Fruit fly (Drosophila melanogaster): ENCODE data around the gene CG9040.

CG9040 gene

dm6 chr3L:13957212-13957668, 30.4 kb upstream of the CG9040 start (continued):
- peak; percentile 46 for TF ChIP-seq Fer1 (GFP tag; optimal IDR thresholded peaks at IDR 0.05)
- TF ChIP-seq fd64A (GFP tag; optimal IDR thresholded peaks at IDR 0.05), result no peak
- TF ChIP-seq ind (GFP tag; optimal IDR thresholded peaks at IDR 0.05), result peak; percentile 60
- TF ChIP-seq CG18619 (GFP tag; optimal IDR thresholded peaks at IDR 0.05), result peak; percentile 65
- TF ChIP-seq CG10543 (GFP tag; optimal IDR thresholded peaks at IDR 0.05), result no peak
- peak; percentile 44 for TF ChIP-seq CG4328 (GFP tag; optimal IDR thresholded peaks at IDR 0.05)
- no peak for TF ChIP-seq Sin3A (optimal IDR thresholded peaks at IDR 0.05)
- TF ChIP-seq Poxn (GFP tag; IDR thresholded peaks at IDR 0.05), result no peak
- TF ChIP-seq CG15073 (GFP tag; optimal IDR thresholded peaks at IDR 0.05), result no peak
- no peak for TF ChIP-seq Mrtf (GFP tag; IDR thresholded peaks at IDR 0.05)
- no peak for TF ChIP-seq eyg (GFP tag; optimal IDR thresholded peaks at IDR 0.05)
- TF ChIP-seq sr (GFP tag; IDR thresholded peaks at IDR 0.05), result no peak
- peak; percentile 44 for TF ChIP-seq CG15011 (GFP tag; optimal IDR thresholded peaks at IDR 0.05)
- peak in 1 of 3 experiments; percentile 87 for TF ChIP-seq lola (GFP tag; optimal IDR thresholded peaks at IDR 0.05)
- peak; percentile 57 for TF ChIP-seq oc (tag; optimal IDR thresholded peaks at IDR 0.05)
- peak; percentile 27 for TF ChIP-seq pho (GFP tag; optimal IDR thresholded peaks at IDR 0.05)
- TF ChIP-seq gsb-n (tag; optimal IDR thresholded peaks at IDR 0.05), result peak; percentile 73
- no peak for TF ChIP-seq sug (tag; optimal IDR thresholded peaks at IDR 0.05)
- TF ChIP-seq CG31441 (GFP tag; IDR thresholded peaks at IDR 0.05), result peak; percentile 85
- TF ChIP-seq mld (GFP tag; IDR thresholded peaks at IDR 0.05; ENCODE audit: partially characterized antibody), result no peak
- peak; percentile 52 for TF ChIP-seq Fer3 (tag; optimal IDR thresholded peaks at IDR 0.05)
- peak; percentile 63 for TF ChIP-seq CG6254 (GFP tag; optimal IDR thresholded peaks at IDR 0.05)
- TF ChIP-seq ato (GFP tag; IDR thresholded peaks at IDR 0.05; ENCODE audit: partially characterized antibody), result no peak
- TF ChIP-seq prd (optimal IDR thresholded peaks at IDR 0.05), result no peak
- TF ChIP-seq prd (GFP tag; IDR thresholded peaks at IDR 0.05), result peak; percentile 51; the same call in 1 of the 3 replicates
- TF ChIP-seq NK7.1 (GFP tag; optimal IDR thresholded peaks at IDR 0.05), result no peak
- TF ChIP-seq CG17912 (GFP tag; optimal IDR thresholded peaks at IDR 0.05), result no peak
- TF ChIP-seq TFAM (GFP tag; optimal IDR thresholded peaks at IDR 0.05), result peak; percentile 45
- no peak; the same call in 1 of the 2 replicates for TF ChIP-seq H2.0 (GFP tag; IDR thresholded peaks at IDR 0.05)
- TF ChIP-seq chinmo (GFP tag; IDR thresholded peaks at IDR 0.05; ENCODE audit: partially characterized antibody), result no peak
- TF ChIP-seq wor (GFP tag; IDR thresholded peaks at IDR 0.05), result peak; percentile 35
- no peak for TF ChIP-seq Dad (GFP tag; optimal IDR thresholded peaks at IDR 0.05)
- no peak for TF ChIP-seq ERR (GFP tag; optimal IDR thresholded peaks at IDR 0.05)
- no peak for TF ChIP-seq Ravus (GFP tag; IDR thresholded peaks at IDR 0.05)
- peak; percentile 43 for TF ChIP-seq CG12155 (GFP tag; optimal IDR thresholded peaks at IDR 0.05)
- peak; percentile 68 for TF ChIP-seq CG15269 (tag; optimal IDR thresholded peaks at IDR 0.05)
- TF ChIP-seq CoRest (tag; optimal IDR thresholded peaks at IDR 0.05), result peak; percentile 86
- TF ChIP-seq ham (GFP tag; IDR thresholded peaks at IDR 0.05), result no peak
- no peak for TF ChIP-seq gro (GFP tag; optimal IDR thresholded peaks at IDR 0.05)
- peak; percentile 70 for TF ChIP-seq CG17385 (GFP tag; optimal IDR thresholded peaks at IDR 0.05)
- peak; percentile 59 for TF ChIP-seq CG12659 (GFP tag; optimal IDR thresholded peaks at IDR 0.05)
- no peak for TF ChIP-seq CG3838 (GFP tag; optimal IDR thresholded peaks at IDR 0.05)
- peak; percentile 66 for TF ChIP-seq CG13775 (GFP tag; optimal IDR thresholded peaks at IDR 0.05)
- no peak for TF ChIP-seq vfl (GFP tag; optimal IDR thresholded peaks at IDR 0.05)
- TF ChIP-seq CG16779 (GFP tag; IDR thresholded peaks at IDR 0.05), result no peak
- no peak for TF ChIP-seq ase (GFP tag; IDR thresholded peaks at IDR 0.05)
- no peak for TF ChIP-seq CG14860 (GFP tag; IDR thresholded peaks at IDR 0.05; ENCODE audit: partially characterized antibody)
- peak; percentile 26 for TF ChIP-seq Bteb2 (GFP tag; optimal IDR thresholded peaks at IDR 0.05)
- TF ChIP-seq Mad (GFP tag; optimal IDR thresholded peaks at IDR 0.05), result peak; percentile 39
- peak; percentile 76 for TF ChIP-seq Hr3 (GFP tag; optimal IDR thresholded peaks at IDR 0.05)
- TF ChIP-seq CG10366 (GFP tag; IDR thresholded peaks at IDR 0.05), result peak; percentile 51
- TF ChIP-seq toy (GFP tag; IDR thresholded peaks at IDR 0.05), result no peak
